Worm (Caenorhabditis elegans): ENCODE results near the gene M01H9.4.

DNA sequence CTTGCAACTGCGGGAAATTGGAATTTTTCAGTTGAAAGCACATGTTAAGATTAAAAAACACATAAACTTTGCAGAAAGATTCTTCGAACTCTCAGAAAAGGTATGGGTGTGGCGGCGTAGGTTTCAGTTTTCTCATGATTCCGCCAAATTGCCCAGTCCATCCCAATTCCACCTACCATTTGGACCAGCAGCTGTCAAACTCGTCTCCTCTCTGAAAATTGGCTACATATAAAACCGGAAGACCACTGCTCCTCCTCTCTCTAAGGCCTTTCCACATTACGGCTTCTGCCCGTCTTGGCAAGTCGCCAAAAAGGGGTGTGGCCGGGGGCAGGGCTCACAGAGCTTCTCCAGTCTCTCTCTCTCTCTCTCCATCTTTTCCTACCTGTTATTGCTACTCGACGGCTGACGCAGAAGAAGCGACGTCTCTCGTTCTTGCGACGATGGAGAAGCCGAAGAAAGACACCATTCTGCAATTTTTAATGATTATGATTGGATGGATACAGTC is 7.5 kb upstream of the M01H9.4 start, which contains the start of gene ZK180.7:
- no peak for TF ChIP-seq dao-5 (tag; optimal IDR thresholded peaks at IDR 0.05)
- no peak for TF ChIP-seq him-1 (tag; optimal IDR thresholded peaks at IDR 0.05)
- no peak for TF ChIP-seq W03F9.2 (tag; optimal IDR thresholded peaks at IDR 0.05)
